Worm (Caenorhabditis elegans) whole organism, L4 larva: ENCODE results near the gene his-73.

Source experiments
- F10B5.3 ChIP-seq: sonication (generic microtip); optimal IDR thresholded peaks from 2 replicates; lab custom pipeline; 2016; ENCODE audit warnings: mild to moderate bottlenecking, missing genetic modification characterization, missing compliant biosample characterization
- F37D6.2 ChIP-seq: sonication (generic microtip); optimal IDR thresholded peaks from 2 replicates; lab custom pipeline; 2016; ENCODE audit warnings: mild to moderate bottlenecking, missing genetic modification characterization, missing compliant biosample characterization
- R02D3.7 ChIP-seq: fragments of 150-350 bp; sonication (generic microtip); optimal IDR thresholded peaks from 3 replicates; lab custom pipeline; 2014; ENCODE audit warnings: missing biosample characterization, missing genetic modification characterization
- T20F7.1 ChIP-seq: fragments of 200-800 bp; sonication (Bioruptor generic); optimal IDR thresholded peaks from 2 replicates; lab custom pipeline; 2018; ENCODE audit warnings: mild to moderate bottlenecking, missing genetic modification characterization, missing compliant biosample characterization
- T26A8.4 ChIP-seq: fragments of 200-800 bp; sonication (Bioruptor generic); IDR thresholded peaks from 2 replicates; pipeline ENCODE4 v1.3.6; 2022; ENCODE audit warnings: missing genetic modification characterization, missing compliant biosample characterization
- ZK337.2 ChIP-seq: fragments of 200-800 bp; sonication (Bioruptor generic); IDR thresholded peaks from 2 replicates; pipeline ENCODE4 v1.3.6; 2022; ENCODE audit warnings: missing genetic modification reagents, missing genetic modification characterization, missing compliant biosample characterization
- ZK546.5 ChIP-seq, 2 experiments: sonication (generic microtip); optimal IDR thresholded peaks; 2 replicates each; lab custom pipeline; 2017; ENCODE audit warnings: missing biosample characterization in 2 of 2, missing genetic modification characterization in 2 of 2
- aha-1 ChIP-seq: fragments of 150-350 bp; peaks from one replicate; lab custom pipeline; 2014; ENCODE audit warnings: missing biosample characterization, missing genetic modification characterization
- arid-1 ChIP-seq: fragments of 200-800 bp; sonication (Bioruptor generic); conservative IDR thresholded peaks from 2 replicates; pipeline ENCODE4 v1.3.6; 2022; ENCODE audit warnings: missing genetic modification reagents, missing genetic modification characterization, missing compliant biosample characterization
- ceh-32 ChIP-seq: sonication (generic microtip); optimal IDR thresholded peaks from 2 replicates; lab custom pipeline; 2016; ENCODE audit warnings: mild to moderate bottlenecking, missing genetic modification characterization, missing compliant biosample characterization; ENCODE audit not compliant: poor library complexity
- ceh-44 ChIP-seq: fragments of 200-800 bp; sonication (Bioruptor generic); IDR thresholded peaks from 2 replicates; pipeline ENCODE4 v1.3.6; 2022; ENCODE audit warnings: missing genetic modification reagents, missing genetic modification characterization, missing compliant biosample characterization
- ceh-82 ChIP-seq: sonication (generic microtip); optimal IDR thresholded peaks from 2 replicates; lab custom pipeline; 2017; ENCODE audit warnings: missing biosample characterization, missing genetic modification characterization
- ces-1 ChIP-seq: fragments of 150-350 bp; sonication (generic microtip); optimal IDR thresholded peaks from 4 replicates; lab custom pipeline; 2014; ENCODE audit warnings: missing biosample characterization, missing genetic modification reagents, missing genetic modification characterization
- ctbp-1 ChIP-seq: fragments of 200-800 bp; sonication (Bioruptor generic); IDR thresholded peaks from 2 replicates; pipeline ENCODE4 v1.3.6; 2022; ENCODE audit warnings: missing genetic modification reagents, missing genetic modification characterization, missing compliant biosample characterization
- daf-12 ChIP-seq: fragments of 150-350 bp; optimal IDR thresholded peaks from 2 replicates; lab custom pipeline; 2014; ENCODE audit warnings: missing biosample characterization, missing genetic modification reagents, missing genetic modification characterization
- daf-19 ChIP-seq: fragments of 200-800 bp; sonication (Bioruptor generic); conservative IDR thresholded peaks from 2 replicates; pipeline ENCODE4 v1.3.6; 2022; ENCODE audit warnings: missing genetic modification characterization, missing compliant biosample characterization
- daf-8 ChIP-seq: fragments of 200-800 bp; sonication (Bioruptor generic); IDR thresholded peaks from 2 replicates; pipeline ENCODE4 v1.3.6; 2022; ENCODE audit warnings: missing genetic modification characterization, missing compliant biosample characterization
- dmd-6 ChIP-seq: fragments of 200-800 bp; sonication (Bioruptor generic); IDR thresholded peaks from 2 replicates; pipeline ENCODE4 v1.3.6; 2022; ENCODE audit warnings: missing genetic modification reagents, missing genetic modification characterization, missing compliant biosample characterization
- dmd-8 ChIP-seq: fragments of 200-800 bp; sonication (Bioruptor generic); IDR thresholded peaks from 2 replicates; pipeline ENCODE4 v1.3.6; 2022; ENCODE audit warnings: missing genetic modification characterization, missing compliant biosample characterization
- dpl-1 ChIP-seq: fragments of 150-350 bp; optimal IDR thresholded peaks from 2 replicates; lab custom pipeline; 2014; ENCODE audit warnings: missing biosample characterization, missing genetic modification reagents, missing genetic modification characterization
- dve-1 ChIP-seq: sonication (generic microtip); optimal IDR thresholded peaks from 2 replicates; lab custom pipeline; 2017; ENCODE audit warnings: antibody characterized with exemption, mild to moderate bottlenecking, missing genetic modification characterization, missing compliant biosample characterization; ENCODE audit not compliant: insufficient read depth
- fkh-10 ChIP-seq: fragments of 150-350 bp; optimal IDR thresholded peaks from 2 replicates; lab custom pipeline; 2014; ENCODE audit warnings: missing biosample characterization, missing genetic modification reagents, missing genetic modification characterization
- hlh-30 ChIP-seq: sonication (generic microtip); optimal IDR thresholded peaks from 2 replicates; lab custom pipeline; 2017; ENCODE audit warnings: antibody characterized with exemption, mild to moderate bottlenecking, missing genetic modification characterization, missing compliant biosample characterization; ENCODE audit not compliant: insufficient read depth
- hmg-1.1 ChIP-seq: fragments of 200-800 bp; sonication (Bioruptor generic); IDR thresholded peaks from 2 replicates; pipeline ENCODE4 v1.3.6; 2022; ENCODE audit warnings: missing genetic modification reagents, missing genetic modification characterization, missing compliant biosample characterization
- lin-13 ChIP-seq: fragments of 150-350 bp; optimal IDR thresholded peaks from 2 replicates; lab custom pipeline; 2014; ENCODE audit warnings: missing biosample characterization, missing genetic modification reagents, missing genetic modification characterization
- lin-39 ChIP-seq: fragments of 150-350 bp; optimal IDR thresholded peaks from 2 replicates; lab custom pipeline; 2014; ENCODE audit warnings: missing biosample characterization, missing genetic modification reagents, missing genetic modification characterization
- madf-5 ChIP-seq, 2 experiments: fragments of 200-800 bp; sonication (Bioruptor generic); IDR thresholded peaks; 2 replicates each; pipeline ENCODE4 v1.3.6; 2022; ENCODE audit warnings: missing compliant biosample characterization in 2 of 2, missing genetic modification characterization in 2 of 2
- madf-9 ChIP-seq: fragments of 200-800 bp; sonication (Bioruptor generic); conservative IDR thresholded peaks from 2 replicates; pipeline ENCODE4 v1.3.6; 2022; ENCODE audit warnings: missing genetic modification reagents, missing genetic modification characterization, missing compliant biosample characterization
- mdl-1 ChIP-seq, 2 experiments: fragments of 150-350 bp in 1 of 2; sonication (generic microtip) in 1 of 2; optimal IDR thresholded peaks; 2 replicates each; lab custom pipeline; 2014 to 2017; ENCODE audit warnings: missing biosample characterization in 2 of 2, missing genetic modification characterization in 2 of 2
- mxl-3 ChIP-seq: fragments of 200-800 bp; sonication (Bioruptor generic); optimal IDR thresholded peaks from 2 replicates; lab custom pipeline; 2018; ENCODE audit warnings: mild to moderate bottlenecking, missing genetic modification characterization, missing compliant biosample characterization
- nhr-11 ChIP-seq: fragments of 150-350 bp; optimal IDR thresholded peaks from 2 replicates; lab custom pipeline; 2014; ENCODE audit warnings: missing biosample characterization, missing genetic modification characterization
- nhr-25 ChIP-seq: sonication (generic microtip); optimal IDR thresholded peaks from 2 replicates; lab custom pipeline; 2017; ENCODE audit warnings: missing genetic modification characterization, mild to moderate bottlenecking, missing compliant biosample characterization, antibody characterized with exemption, moderate library complexity, borderline replicate concordance; ENCODE audit not compliant: insufficient read depth
- nhr-28 ChIP-seq: fragments of 150-350 bp; optimal IDR thresholded peaks from 2 replicates; lab custom pipeline; 2014; ENCODE audit warnings: missing biosample characterization, missing genetic modification characterization
- nhr-6 ChIP-seq: fragments of 150-350 bp; optimal IDR thresholded peaks from 2 replicates; lab custom pipeline; 2014; ENCODE audit warnings: missing biosample characterization, missing genetic modification characterization
- spr-3 ChIP-seq: fragments of 200-800 bp; sonication (Bioruptor generic); optimal IDR thresholded peaks from 2 replicates; lab custom pipeline; 2018; ENCODE audit warnings: mild to moderate bottlenecking, missing genetic modification characterization, missing compliant biosample characterization
- unc-130 ChIP-seq: sonication (generic microtip); optimal IDR thresholded peaks from 2 replicates; lab custom pipeline; 2016; ENCODE audit warnings: missing genetic modification reagents, missing genetic modification characterization, missing compliant biosample characterization
- zfp-2 ChIP-seq: sonication (generic microtip); optimal IDR thresholded peaks from 2 replicates; lab custom pipeline; 2016; ENCODE audit warnings: mild to moderate bottlenecking, missing genetic modification characterization, missing compliant biosample characterization
- zfp-3 ChIP-seq: fragments of 200-800 bp; sonication (Bioruptor generic); conservative IDR thresholded peaks from 2 replicates; pipeline ENCODE4 v1.3.6; 2022; ENCODE audit warnings: missing genetic modification reagents, missing genetic modification characterization, missing compliant biosample characterization
- zip-2 ChIP-seq: fragments of 150-350 bp; optimal IDR thresholded peaks from 2 replicates; lab custom pipeline; 2014; ENCODE audit warnings: missing biosample characterization, missing genetic modification characterization
- ztf-11 ChIP-seq: fragments of 150-350 bp; optimal IDR thresholded peaks from 2 replicates; lab custom pipeline; 2014; ENCODE audit warnings: missing biosample characterization, missing genetic modification characterization

The his-73 gene

ce11 chrII:13190412-13190811 lies 6.9 kb downstream of the his-73 start (continued):
- TF ChIP-seq daf-12: no peak
- TF ChIP-seq T20F7.1 (GFP tag; lab: Kevin White, UChicago): peak; percentile 45
- TF ChIP-seq R02D3.7 (tag; lab: Kevin White, UChicago): no peak
- peak; percentile 52 for TF ChIP-seq dmd-6 (GFP tag; lab: Robert Waterston, UW)
- TF ChIP-seq dve-1 (tag; lab: Kevin White, UChicago): peak; percentile 27
- peak; percentile 39 for TF ChIP-seq hlh-30 (tag; lab: Kevin White, UChicago)

ce11 chrII:13193563-13194103 lies 10.1 kb downstream of the his-73 start:
- no peak for TF ChIP-seq lin-39 (tag; lab: Kevin White, UChicago)
- 0 out of 2 replicates have a peak, but pooled peaks have one; percentile 34 for TF ChIP-seq hmg-1.1
- TF ChIP-seq nhr-6 (tag; lab: Kevin White, UChicago): no peak
- TF ChIP-seq daf-8 (GFP tag; lab: Robert Waterston, UW): no peak
- TF ChIP-seq lin-13: no peak
- no peak for TF ChIP-seq ceh-44
- TF ChIP-seq F10B5.3: no peak
- no peak for TF ChIP-seq daf-19 (GFP tag; lab: Robert Waterston, UW)
- TF ChIP-seq F37D6.2 (tag; lab: Kevin White, UChicago): no peak
- TF ChIP-seq madf-5 (GFP tag; IDR thresholded peaks at IDR 0.05; lab: Robert Waterston, UW): no peak
- peak; percentile 43 for TF ChIP-seq hlh-30 (tag; lab: Kevin White, UChicago)
- no peak for TF ChIP-seq zip-2 (tag; lab: Kevin White, UChicago)
- TF ChIP-seq spr-3: no peak
- no peak for TF ChIP-seq daf-12
- TF ChIP-seq ZK337.2 (GFP tag; lab: Robert Waterston, UW): no peak
- no peak for TF ChIP-seq dmd-8 (GFP tag; lab: Robert Waterston, UW)
- TF ChIP-seq zfp-2: no peak
- no peak for TF ChIP-seq ZK546.5 (tag; optimal IDR thresholded peaks at IDR 0.05; lab: Kevin White, UChicago)
- TF ChIP-seq ctbp-1 (GFP tag; lab: Robert Waterston, UW): no peak
- no peak for TF ChIP-seq zfp-3 (GFP tag; lab: Robert Waterston, UW)
- no peak for TF ChIP-seq nhr-11 (tag; lab: Kevin White, UChicago)
- TF ChIP-seq fkh-10 (GFP tag; lab: Kevin White, UChicago): no peak
- TF ChIP-seq dpl-1 (GFP tag; lab: Kevin White, UChicago): no peak
- no peak for TF ChIP-seq ztf-11
- TF ChIP-seq unc-130: no peak
- no peak for TF ChIP-seq madf-9 (GFP tag; lab: Robert Waterston, UW)
- TF ChIP-seq nhr-25: no peak
- 0 out of 2 replicates have a peak, but pooled peaks have one; percentile 15 for TF ChIP-seq T26A8.4 (GFP tag; lab: Robert Waterston, UW)
- no peak for TF ChIP-seq ceh-82 (tag; lab: Kevin White, UChicago)
- no peak for TF ChIP-seq dmd-6 (GFP tag; lab: Robert Waterston, UW)
- no peak for TF ChIP-seq aha-1 (tag; lab: Kevin White, UChicago)
- no peak for TF ChIP-seq dve-1 (tag; lab: Kevin White, UChicago)
- peak; percentile 46 for TF ChIP-seq mxl-3 (GFP tag; lab: Kevin White, UChicago)
- peak in 1 of 2 experiments; percentile 35 for TF ChIP-seq mdl-1 (tag; optimal IDR thresholded peaks at IDR 0.05; lab: Kevin White, UChicago)
- TF ChIP-seq T20F7.1 (GFP tag; lab: Kevin White, UChicago): no peak
- no peak for TF ChIP-seq arid-1 (GFP tag; lab: Robert Waterston, UW)
- TF ChIP-seq ceh-32: no peak
- no peak for TF ChIP-seq ces-1
- no peak for TF ChIP-seq nhr-28 (tag; lab: Kevin White, UChicago)
